Worm (Caenorhabditis elegans): ENCODE results near the gene mrpl-37.

- no peak for TF ChIP-seq unc-39 (tag; optimal IDR thresholded peaks at IDR 0.05)
- no peak for TF ChIP-seq unc-62 (GFP tag; optimal IDR thresholded peaks at IDR 0.05)
Measured at ce11 chrII:13617808-13618207, 42.9 kb upstream of the mrpl-37 start, which contains the start of gene gst-12.

Measured in whole organism, L3 larva.